Worm (Caenorhabditis elegans) whole organism, late embryonic: ENCODE measurements around the gene Y38C1AA.1.

Experiments used
- ahr-1 ChIP-seq: sonication (generic microtip); optimal IDR thresholded peaks from 2 replicates; lab custom pipeline; 2016; ENCODE audit warnings: missing genetic modification characterization, missing compliant biosample characterization
- ama-1 ChIP-seq: fragments of 150-350 bp; optimal IDR thresholded peaks from 2 replicates; lab custom pipeline; 2014
- ceh-14 ChIP-seq: sonication (generic microtip); optimal IDR thresholded peaks from 2 replicates; lab custom pipeline; 2016; ENCODE audit warnings: missing genotype, missing genetic modification characterization, missing compliant biosample characterization
- ceh-19 ChIP-seq: fragments of 200-800 bp; sonication (Bioruptor generic); optimal IDR thresholded peaks from 2 replicates; lab custom pipeline; 2018; ENCODE audit warnings: mild to moderate bottlenecking, missing genetic modification characterization, missing compliant biosample characterization
- ceh-2 ChIP-seq: sonication (generic microtip); optimal IDR thresholded peaks from 2 replicates; lab custom pipeline; 2016; ENCODE audit warnings: missing genotype, missing genetic modification characterization, missing compliant biosample characterization
- ceh-22 ChIP-seq: sonication (generic microtip); optimal IDR thresholded peaks from 2 replicates; lab custom pipeline; 2017; ENCODE audit warnings: missing biosample characterization, missing genetic modification characterization
- ceh-30 ChIP-seq: fragments of 150-350 bp; optimal IDR thresholded peaks from 2 replicates; lab custom pipeline; 2014; ENCODE audit warnings: missing biosample characterization, missing genetic modification characterization
- ceh-31 ChIP-seq: sonication (generic microtip); optimal IDR thresholded peaks from 2 replicates; lab custom pipeline; 2016; ENCODE audit warnings: missing genetic modification characterization, missing compliant biosample characterization
- ceh-45 ChIP-seq: fragments of 200-800 bp; sonication (Bioruptor generic); IDR thresholded peaks from 2 replicates; pipeline ENCODE4 v1.3.6; 2022; ENCODE audit warnings: missing genetic modification reagents, missing genetic modification characterization, missing compliant biosample characterization
- ceh-48 ChIP-seq: sonication (generic microtip); optimal IDR thresholded peaks from 2 replicates; lab custom pipeline; 2016; ENCODE audit warnings: missing genetic modification characterization, inconsistent platforms, missing compliant biosample characterization
- che-1 ChIP-seq: sonication (generic microtip); optimal IDR thresholded peaks from 2 replicates; lab custom pipeline; 2016; ENCODE audit warnings: mild to moderate bottlenecking, missing genetic modification characterization, missing compliant biosample characterization
- dmd-4 ChIP-seq: sonication (generic microtip); optimal IDR thresholded peaks from 2 replicates; lab custom pipeline; 2016; ENCODE audit warnings: borderline replicate concordance, missing genetic modification characterization, missing compliant biosample characterization
- dve-1 ChIP-seq: sonication (generic microtip); optimal IDR thresholded peaks from 2 replicates; lab custom pipeline; 2017; ENCODE audit warnings: antibody characterized with exemption, mild to moderate bottlenecking, missing genetic modification characterization, missing compliant biosample characterization
- elt-2 ChIP-seq: sonication (generic microtip); optimal IDR thresholded peaks from 2 replicates; lab custom pipeline; 2016; ENCODE audit warnings: missing genetic modification reagents, missing genetic modification characterization, missing compliant biosample characterization
- eyg-1 ChIP-seq: sonication (generic microtip); optimal IDR thresholded peaks from 2 replicates; lab custom pipeline; 2016; ENCODE audit warnings: missing genotype, missing genetic modification characterization, missing compliant biosample characterization
- fax-1 ChIP-seq: sonication (generic microtip); optimal IDR thresholded peaks from 2 replicates; lab custom pipeline; 2016; ENCODE audit warnings: missing genotype, missing genetic modification characterization, missing compliant biosample characterization
- gmeb-2 ChIP-seq: sonication (generic microtip); optimal IDR thresholded peaks from 2 replicates; lab custom pipeline; 2016; ENCODE audit warnings: missing genetic modification characterization, inconsistent platforms, missing compliant biosample characterization
- nhr-11 ChIP-seq: fragments of 150-350 bp; optimal IDR thresholded peaks from 2 replicates; lab custom pipeline; 2014; ENCODE audit warnings: missing biosample characterization, missing genetic modification characterization
- nhr-232 ChIP-seq: sonication (generic microtip); optimal IDR thresholded peaks from 2 replicates; lab custom pipeline; 2016; ENCODE audit warnings: missing genetic modification characterization, missing compliant biosample characterization
- npax-4 ChIP-seq: sonication (generic microtip); optimal IDR thresholded peaks from 2 replicates; lab custom pipeline; 2016; ENCODE audit warnings: missing genetic modification characterization, missing compliant biosample characterization
- pat-9 ChIP-seq: fragments of 200-800 bp; sonication (Bioruptor generic); optimal IDR thresholded peaks from 2 replicates; lab custom pipeline; 2018; ENCODE audit warnings: mild to moderate bottlenecking, missing genetic modification characterization, moderate library complexity, missing compliant biosample characterization
- pax-1 ChIP-seq: fragments of 150-350 bp; optimal IDR thresholded peaks from 2 replicates; lab custom pipeline; 2014; ENCODE audit warnings: missing biosample characterization, missing genetic modification characterization
- pha-4 ChIP-seq: fragments of 150-350 bp; optimal IDR thresholded peaks from 2 replicates; lab custom pipeline; 2018; ENCODE audit warnings: missing biosample characterization, missing genetic modification reagents, missing genetic modification characterization
- pqm-1 ChIP-seq: sonication (generic microtip); optimal IDR thresholded peaks from 2 replicates; lab custom pipeline; 2016; ENCODE audit warnings: missing genetic modification characterization, missing compliant biosample characterization
- pros-1 ChIP-seq: fragments of 150-350 bp; optimal IDR thresholded peaks from 2 replicates; lab custom pipeline; 2014; ENCODE audit warnings: missing biosample characterization, missing genetic modification reagents, missing genetic modification characterization
- ref-2 ChIP-seq: sonication (generic microtip); optimal IDR thresholded peaks from 2 replicates; lab custom pipeline; 2016; ENCODE audit warnings: missing genetic modification characterization, missing compliant biosample characterization
- rnt-1 ChIP-seq: sonication (generic microtip); optimal IDR thresholded peaks from 2 replicates; lab custom pipeline; 2016; ENCODE audit warnings: missing genetic modification characterization, missing compliant biosample characterization
- sdc-2 ChIP-seq: sonication (generic microtip); optimal IDR thresholded peaks from 2 replicates; lab custom pipeline; 2016; ENCODE audit warnings: missing genotype, missing genetic modification characterization, missing compliant biosample characterization
- syd-9 ChIP-seq: sonication (generic microtip); optimal IDR thresholded peaks from 2 replicates; lab custom pipeline; 2016; ENCODE audit warnings: mild to moderate bottlenecking, missing genetic modification characterization, moderate library complexity, missing compliant biosample characterization
- tbx-7 ChIP-seq: sonication (generic microtip); optimal IDR thresholded peaks from 2 replicates; lab custom pipeline; 2016; ENCODE audit warnings: missing genotype, missing genetic modification characterization, missing compliant biosample characterization
- ttx-3 ChIP-seq: sonication (generic microtip); optimal IDR thresholded peaks from 2 replicates; lab custom pipeline; 2016; ENCODE audit warnings: missing genetic modification reagents, missing genetic modification characterization, missing compliant biosample characterization
- unc-3 ChIP-seq, 2 experiments: fragments of 200-800 bp in 1 of 2; sonication (Bioruptor generic) in 1 of 2; sonication (generic microtip) in 1 of 2; conservative IDR thresholded peaks in 1 of 2; optimal IDR thresholded peaks in 1 of 2; 2 replicates each; pipeline versions ENCODE4 v1.3.6 to Lab custom; 2016 to 2022; ENCODE audit warnings: missing compliant biosample characterization in 2 of 2, missing genetic modification characterization in 2 of 2, missing genetic modification reagents in 1 of 2
- unc-42 ChIP-seq: sonication (generic microtip); optimal IDR thresholded peaks from 2 replicates; lab custom pipeline; 2016; ENCODE audit warnings: missing genotype, missing genetic modification characterization, missing compliant biosample characterization
- unc-86 ChIP-seq: sonication (generic microtip); optimal IDR thresholded peaks from 2 replicates; lab custom pipeline; 2016; ENCODE audit warnings: missing genetic modification characterization, missing compliant biosample characterization

Y38C1AA.1 gene

DNA sequence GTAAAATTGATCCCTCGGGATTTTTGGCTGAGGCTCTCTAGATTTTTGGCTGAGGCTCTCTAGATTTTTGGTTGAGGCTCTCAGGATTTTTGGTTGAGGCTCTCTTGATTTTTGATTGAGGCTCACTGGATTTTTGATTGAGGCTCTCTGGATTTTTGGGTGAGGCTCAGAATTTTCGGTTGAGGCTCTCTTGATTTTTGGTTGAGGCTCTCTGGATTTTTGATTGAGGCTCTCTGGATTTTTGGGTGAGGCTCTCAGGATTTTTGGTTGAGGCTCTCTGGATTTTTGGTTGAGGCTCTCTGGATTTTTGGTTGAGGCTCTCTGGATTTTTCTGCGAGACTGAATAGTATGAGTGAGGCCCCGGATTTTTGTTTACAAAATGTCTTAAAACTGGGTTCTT, 28.2 kb downstream of the Y38C1AA.1 start:
- no peak for TF ChIP-seq npax-4 (tag; lab: Kevin White, UChicago)
- TF ChIP-seq fax-1 (tag; lab: Kevin White, UChicago): no peak
- TF ChIP-seq ceh-2 (tag; lab: Kevin White, UChicago): no peak
- no peak for TF ChIP-seq ceh-30
- TF ChIP-seq ceh-31 (tag; lab: Kevin White, UChicago): no peak
- no peak for TF ChIP-seq ceh-48 (tag; lab: Kevin White, UChicago)
- TF ChIP-seq ahr-1 (tag; lab: Kevin White, UChicago): no peak
- no peak for TF ChIP-seq gmeb-2 (tag; lab: Kevin White, UChicago)
- no peak for TF ChIP-seq ttx-3
- TF ChIP-seq unc-3 (GFP tag; conservative IDR thresholded peaks at IDR 0.05; lab: Robert Waterston, UW): no peak
- no peak for TF ChIP-seq unc-3 (tag; optimal IDR thresholded peaks at IDR 0.05; lab: Kevin White, UChicago)
- TF ChIP-seq rnt-1 (tag; lab: Kevin White, UChicago): no peak
- TF ChIP-seq ref-2 (tag; lab: Kevin White, UChicago): no peak
- no peak for TF ChIP-seq nhr-232 (tag; lab: Kevin White, UChicago)
- no peak for TF ChIP-seq tbx-7 (tag; lab: Kevin White, UChicago)
- no peak for TF ChIP-seq che-1
- no peak for TF ChIP-seq pat-9 (tag; lab: Kevin White, UChicago)

DNA sequence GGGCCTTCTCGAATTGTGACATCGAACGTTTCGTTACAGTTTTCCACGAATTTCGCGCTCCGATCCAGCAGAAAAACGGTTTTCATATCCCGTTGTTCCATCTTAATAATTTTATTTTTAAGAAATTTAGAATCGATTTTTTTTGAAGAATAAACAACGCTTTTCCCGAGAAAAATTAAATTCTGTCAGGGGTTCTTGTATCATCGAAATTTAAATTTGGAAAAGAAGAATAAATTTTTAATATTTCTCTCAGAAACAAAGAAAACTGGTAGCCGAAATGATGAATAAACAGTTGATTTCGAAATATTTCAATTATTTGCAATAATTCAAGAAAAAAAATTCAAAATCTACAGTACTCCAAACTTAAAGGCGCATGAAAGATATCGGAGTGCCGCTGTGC, 29.4 kb downstream of the Y38C1AA.1 start, which contains the start of gene ints-13:
Gene ints-13 (minus strand): TSS at position 101 of the 400 bp plus-strand sequence.
- TF ChIP-seq ama-1: no peak
- TF ChIP-seq eyg-1 (tag; lab: Kevin White, UChicago): no peak
- TF ChIP-seq ceh-2 (tag; lab: Kevin White, UChicago): no peak
- no peak for TF ChIP-seq npax-4 (tag; lab: Kevin White, UChicago)
- no peak for TF ChIP-seq dve-1 (tag; lab: Kevin White, UChicago)
- TF ChIP-seq pha-4 (tag; lab: Kevin White, UChicago): no peak
- TF ChIP-seq pqm-1 (tag; lab: Kevin White, UChicago): no peak
- no peak for TF ChIP-seq sdc-2 (tag; lab: Kevin White, UChicago)
- TF ChIP-seq nhr-11: no peak
- no peak for TF ChIP-seq unc-86 (tag; lab: Kevin White, UChicago)
- no peak for TF ChIP-seq ahr-1 (tag; lab: Kevin White, UChicago)
- TF ChIP-seq syd-9 (tag; lab: Kevin White, UChicago): no peak
- no peak for TF ChIP-seq nhr-232 (tag; lab: Kevin White, UChicago)
- no peak for TF ChIP-seq ceh-22 (tag; lab: Kevin White, UChicago)
- no peak for TF ChIP-seq rnt-1 (tag; lab: Kevin White, UChicago)
- TF ChIP-seq ceh-30: no peak
- no peak for TF ChIP-seq pros-1 (tag; lab: Kevin White, UChicago)
- no peak for TF ChIP-seq ceh-45 (GFP tag; lab: Robert Waterston, UW)

DNA sequence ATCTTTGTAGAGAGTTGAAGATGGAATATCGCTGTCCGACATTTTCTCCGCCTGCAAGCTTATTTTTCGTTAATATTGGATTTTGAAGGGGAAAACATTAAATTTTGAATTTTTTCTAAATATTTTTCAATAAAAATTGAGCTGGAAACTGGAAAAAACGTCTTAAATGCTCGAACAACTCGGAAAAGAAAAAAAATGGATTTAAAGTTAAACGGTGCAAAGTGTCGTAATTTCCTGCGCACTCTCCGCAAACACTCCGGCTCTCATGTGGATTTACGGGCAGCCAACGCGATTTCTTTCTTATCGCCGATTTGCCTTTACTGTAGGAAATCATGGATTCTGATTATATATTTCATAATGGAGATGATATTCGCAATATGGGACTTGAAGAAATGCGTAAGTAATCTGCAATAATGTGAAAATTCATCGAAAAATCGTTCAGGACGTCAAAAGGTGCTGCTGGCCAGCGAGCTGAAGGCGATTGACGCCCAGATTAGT, 32.3 kb downstream of the Y38C1AA.1 start, which contains the start of the genes fnta-1 and cogc-8:
Gene fnta-1 (minus strand): TSS at position 51 of the 498 bp plus-strand sequence.
Gene cogc-8 (plus strand): TSS at position 195 of the 498 bp plus-strand sequence.
- TF ChIP-seq ceh-31 (tag; lab: Kevin White, UChicago) (peak; percentile 12), ceh-14 (tag; lab: Kevin White, UChicago) (no peak), unc-42 (tag; lab: Kevin White, UChicago) (peak; percentile 18), gmeb-2 (tag; lab: Kevin White, UChicago) (no peak), elt-2 (tag; lab: Kevin White, UChicago) (peak; percentile 42)
- TF ChIP-seq, all 69 proteins: peak for 3

DNA sequence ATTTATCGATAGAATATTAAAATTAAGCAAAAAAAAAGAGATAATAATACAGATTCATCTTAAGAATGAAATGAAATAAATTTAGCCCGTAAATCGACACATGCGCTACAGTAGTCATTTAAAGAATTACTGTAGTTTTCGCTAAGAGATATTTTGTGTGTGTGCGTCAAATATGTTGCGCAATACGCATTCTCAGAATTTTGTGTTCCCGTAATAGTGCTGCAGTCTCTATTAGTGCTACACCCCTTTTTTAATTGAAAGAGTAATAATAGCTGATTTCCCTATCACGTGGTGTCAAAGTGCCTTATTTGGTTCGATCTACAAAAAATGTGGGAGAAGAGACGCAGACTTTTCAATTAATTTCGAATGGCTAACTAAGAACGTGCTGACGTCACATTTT, 36.3 kb downstream of the Y38C1AA.1 start:
- TF ChIP-seq ceh-19 (GFP tag; lab: Kevin White, UChicago) (no peak), dmd-4 (tag; lab: Kevin White, UChicago) (no peak), ceh-31 (tag; lab: Kevin White, UChicago) (no peak), pax-1 (no peak), pat-9 (tag; lab: Kevin White, UChicago) (no peak)
